Worm (Caenorhabditis elegans) whole organism, L1 larva: ENCODE data around the gene aexr-3.

ENCODE experiments used
- aha-1 ChIP-seq: fragments of 150-350 bp; optimal IDR thresholded peaks from 2 replicates; lab custom pipeline; 2014; ENCODE audit warnings: missing biosample characterization, missing genetic modification characterization
- ama-1 ChIP-seq: fragments of 150-350 bp; optimal IDR thresholded peaks from 2 replicates; lab custom pipeline; 2014
- blmp-1 ChIP-seq: fragments of 150-350 bp; optimal IDR thresholded peaks from 2 replicates; lab custom pipeline; 2014; ENCODE audit warnings: missing biosample characterization, missing genetic modification characterization
- ceh-88 ChIP-seq: fragments of 200-800 bp; sonication (Bioruptor generic); IDR thresholded peaks from 2 replicates; pipeline ENCODE4 v1.3.6; 2022; ENCODE audit warnings: missing genetic modification characterization, missing compliant biosample characterization
- ces-1 ChIP-seq: fragments of 150-350 bp; optimal IDR thresholded peaks from 2 replicates; lab custom pipeline; 2014; ENCODE audit warnings: missing biosample characterization, missing genetic modification reagents, missing genetic modification characterization
- dsc-1 ChIP-seq: sonication (generic microtip); optimal IDR thresholded peaks from 2 replicates; lab custom pipeline; 2016; ENCODE audit warnings: mild to moderate bottlenecking, missing genetic modification characterization, missing compliant biosample characterization
- egl-13 ChIP-seq: sonication (generic microtip); optimal IDR thresholded peaks from 2 replicates; lab custom pipeline; 2016; ENCODE audit warnings: missing genotype, missing genetic modification reagents, missing genetic modification characterization, missing compliant biosample characterization
- elt-2 ChIP-seq: sonication (generic microtip); optimal IDR thresholded peaks from 2 replicates; lab custom pipeline; 2016; ENCODE audit warnings: missing genetic modification characterization, mild to moderate bottlenecking, inconsistent platforms, missing compliant biosample characterization, missing genetic modification reagents
- fkh-10 ChIP-seq: sonication (generic microtip); optimal IDR thresholded peaks from 2 replicates; lab custom pipeline; 2017; ENCODE audit warnings: missing biosample characterization, missing genetic modification reagents, missing genetic modification characterization
- fkh-4 ChIP-seq: sonication (generic microtip); optimal IDR thresholded peaks from 2 replicates; lab custom pipeline; 2016; ENCODE audit warnings: missing compliant biosample characterization, missing genetic modification characterization, borderline replicate concordance
- fkh-8 ChIP-seq: sonication (generic microtip); optimal IDR thresholded peaks from 2 replicates; lab custom pipeline; 2016; ENCODE audit warnings: mild to moderate bottlenecking, missing genetic modification characterization, missing compliant biosample characterization
- lin-13 ChIP-seq: fragments of 150-350 bp; optimal IDR thresholded peaks from 2 replicates; lab custom pipeline; 2014; ENCODE audit warnings: missing biosample characterization, missing genetic modification reagents, missing genetic modification characterization
- lin-35 ChIP-seq, 2 experiments: fragments of 150-350 bp; optimal IDR thresholded peaks; 2 replicates each; lab custom pipeline; 2014; ENCODE audit warnings: missing biosample characterization in 2 of 2, missing genetic modification characterization in 2 of 2, missing genetic modification reagents in 2 of 2
- lir-3 ChIP-seq: sonication (generic microtip); optimal IDR thresholded peaks from 2 replicates; lab custom pipeline; 2016; ENCODE audit warnings: mild to moderate bottlenecking, missing genetic modification characterization, moderate library complexity, missing compliant biosample characterization; ENCODE audit not compliant: poor library complexity
- lsy-2 ChIP-seq, 2 experiments: fragments of 150-350 bp; optimal IDR thresholded peaks; 2 replicates each; lab custom pipeline; 2014; ENCODE audit warnings: missing biosample characterization in 2 of 2, missing genetic modification characterization in 2 of 2
- mab-9 ChIP-seq: fragments of 200-800 bp; sonication (Bioruptor generic); IDR thresholded peaks from 2 replicates; pipeline ENCODE4 v1.3.6; 2022; ENCODE audit warnings: missing genetic modification reagents, missing genetic modification characterization, missing compliant biosample characterization
- mdl-1 ChIP-seq, 2 experiments: fragments of 150-350 bp; optimal IDR thresholded peaks; 2 replicates each; lab custom pipeline; 2014 to 2017; ENCODE audit warnings: missing biosample characterization in 2 of 2, missing genetic modification characterization in 2 of 2, inconsistent platforms in 1 of 2
- nhr-11 ChIP-seq: fragments of 150-350 bp; optimal IDR thresholded peaks from 2 replicates; lab custom pipeline; 2014; ENCODE audit warnings: missing biosample characterization, missing genetic modification characterization
- nhr-19 ChIP-seq: fragments of 200-800 bp; sonication (Bioruptor generic); conservative IDR thresholded peaks from 2 replicates; pipeline ENCODE4 v1.3.6; 2022; ENCODE audit warnings: missing genetic modification characterization, missing compliant biosample characterization
- nhr-20 ChIP-seq: sonication (generic microtip); optimal IDR thresholded peaks from 2 replicates; lab custom pipeline; 2016; ENCODE audit warnings: mild to moderate bottlenecking, missing genetic modification characterization, missing compliant biosample characterization
- nhr-28 ChIP-seq: fragments of 150-350 bp; optimal IDR thresholded peaks from 2 replicates; lab custom pipeline; 2014; ENCODE audit warnings: missing biosample characterization, missing genetic modification characterization
- nhr-47 ChIP-seq: sonication (generic microtip); optimal IDR thresholded peaks from 2 replicates; lab custom pipeline; 2016; ENCODE audit warnings: mild to moderate bottlenecking, missing genetic modification characterization, moderate library complexity, missing compliant biosample characterization
- nhr-71 ChIP-seq: sonication (generic microtip); optimal IDR thresholded peaks from 2 replicates; lab custom pipeline; 2016; ENCODE audit warnings: mild to moderate bottlenecking, missing genetic modification characterization, moderate library complexity, missing compliant biosample characterization
- nhr-76 ChIP-seq: sonication (generic microtip); optimal IDR thresholded peaks from 2 replicates; lab custom pipeline; 2017; ENCODE audit warnings: missing biosample characterization, missing genetic modification characterization
- nhr-85 ChIP-seq: sonication (generic microtip); peaks from one replicate; lab custom pipeline; 2016; ENCODE audit warnings: missing genetic modification characterization, inconsistent platforms, missing compliant biosample characterization
- nhr-90 ChIP-seq: sonication (generic microtip); optimal IDR thresholded peaks from 2 replicates; lab custom pipeline; 2016; ENCODE audit warnings: mild to moderate bottlenecking, missing genetic modification characterization, missing compliant biosample characterization; ENCODE audit not compliant: poor library complexity
- pax-3 ChIP-seq: fragments of 200-800 bp; sonication (Bioruptor generic); optimal IDR thresholded peaks from 2 replicates; lab custom pipeline; 2018; ENCODE audit warnings: mild to moderate bottlenecking, missing genetic modification characterization, moderate library complexity, missing compliant biosample characterization
- rnt-1 ChIP-seq: sonication (generic microtip); optimal IDR thresholded peaks from 2 replicates; lab custom pipeline; 2016; ENCODE audit warnings: mild to moderate bottlenecking, missing genetic modification characterization, moderate library complexity, missing compliant biosample characterization
- skn-1 ChIP-seq: fragments of 150-350 bp; optimal IDR thresholded peaks from 2 replicates; lab custom pipeline; 2014; ENCODE audit warnings: missing biosample characterization, missing genetic modification characterization
- snpc-4 ChIP-seq: fragments of 150-350 bp; optimal IDR thresholded peaks from 2 replicates; lab custom pipeline; 2014; ENCODE audit warnings: missing biosample characterization, missing genetic modification characterization
- snu-23 ChIP-seq: sonication (generic microtip); optimal IDR thresholded peaks from 2 replicates; lab custom pipeline; 2016; ENCODE audit warnings: missing genetic modification characterization, missing compliant biosample characterization
- sptf-1 ChIP-seq: fragments of 150-350 bp; optimal IDR thresholded peaks from 2 replicates; lab custom pipeline; 2014; ENCODE audit warnings: missing biosample characterization, missing genetic modification characterization
- tlp-1 ChIP-seq: fragments of 150-350 bp; optimal IDR thresholded peaks from 2 replicates; lab custom pipeline; 2014; ENCODE audit warnings: missing biosample characterization, missing genetic modification characterization
- vab-15 ChIP-seq: sonication (generic microtip); optimal IDR thresholded peaks from 2 replicates; lab custom pipeline; 2017; ENCODE audit warnings: missing genotype, mild to moderate bottlenecking, missing genetic modification characterization, missing compliant biosample characterization
- xbp-1 ChIP-seq: sonication (generic microtip); optimal IDR thresholded peaks from 2 replicates; lab custom pipeline; 2016; ENCODE audit warnings: missing genetic modification characterization, missing compliant biosample characterization
- zip-4 ChIP-seq: fragments of 200-800 bp; sonication (Bioruptor generic); optimal IDR thresholded peaks from 2 replicates; lab custom pipeline; 2018; ENCODE audit warnings: mild to moderate bottlenecking, missing genetic modification characterization, moderate library complexity, missing compliant biosample characterization

The aexr-3 gene

DNA sequence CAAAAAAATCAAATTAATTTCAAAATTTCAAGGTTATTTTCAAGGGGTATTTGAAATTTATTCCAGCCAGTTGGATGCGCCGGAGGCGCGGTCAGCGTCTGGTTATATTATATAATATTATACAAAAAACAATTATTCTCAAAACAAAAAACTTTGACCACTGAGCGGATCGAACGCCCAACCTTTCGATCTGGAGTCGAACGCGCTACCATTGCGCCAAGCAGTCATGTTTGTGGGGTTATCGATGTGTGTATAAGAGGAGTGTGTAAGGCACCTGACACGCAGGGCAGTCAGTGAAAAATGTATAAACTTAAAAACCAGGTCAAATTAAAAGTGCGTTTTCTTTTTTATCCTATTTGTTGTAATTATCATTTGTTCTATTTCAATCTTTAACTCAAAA is 16.9 kb downstream of the aexr-3 start:
- peak; percentile 37 for TF ChIP-seq nhr-47
- peak; percentile 54 for TF ChIP-seq snu-23
- peak; percentile 13 for TF ChIP-seq nhr-71 (tag; lab: Kevin White, UChicago)
- no peak for TF ChIP-seq nhr-11 (tag; lab: Kevin White, UChicago)
- TF ChIP-seq rnt-1 (tag; lab: Kevin White, UChicago): peak; percentile 40
- no peak for TF ChIP-seq pax-3 (tag; lab: Kevin White, UChicago)
- TF ChIP-seq lir-3: peak; percentile 11
- peak; percentile 14 for TF ChIP-seq nhr-20 (tag; lab: Kevin White, UChicago)
- peak; percentile 20; the same call in 1 of the 2 replicates for TF ChIP-seq nhr-19
- peak; percentile 50 for TF ChIP-seq nhr-90 (tag; lab: Kevin White, UChicago)
- TF ChIP-seq zip-4 (GFP tag; lab: Kevin White, UChicago): no peak
- TF ChIP-seq fkh-10 (GFP tag; lab: Kevin White, UChicago): no peak
- peak in 1 of 2 experiments; percentile 42 for TF ChIP-seq lin-35 (GFP tag; optimal IDR thresholded peaks at IDR 0.05; lab: Kevin White, UChicago)
- TF ChIP-seq mdl-1 (tag; optimal IDR thresholded peaks at IDR 0.05; lab: Kevin White, UChicago): peak in 1 of 2 experiments; percentile 10
- TF ChIP-seq ces-1 (GFP tag; lab: Kevin White, UChicago): no peak

DNA sequence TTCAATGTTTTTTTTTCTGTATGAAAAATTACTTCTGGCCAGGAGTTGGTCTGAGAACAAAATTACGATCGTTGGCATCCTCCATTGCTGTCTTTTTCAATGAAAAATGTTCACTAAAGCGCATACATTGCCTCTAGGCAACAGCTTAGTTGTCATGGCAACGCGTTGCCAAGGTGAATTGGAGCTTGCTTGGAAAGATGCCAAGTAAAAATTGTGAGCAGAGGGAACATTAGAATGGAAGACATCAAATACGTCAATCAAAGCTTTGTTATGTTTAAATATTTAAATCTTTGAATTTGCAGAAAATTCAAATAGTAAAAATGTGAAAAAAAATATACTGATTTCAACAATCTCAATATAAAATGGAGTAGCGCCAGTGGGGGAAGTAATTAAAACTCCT is 20.9 kb downstream of the aexr-3 start, which contains the start of gene dylt-2:
Gene dylt-2 (minus strand): TSS at position 101 of the 400 bp plus-strand sequence.
- no peak for TF ChIP-seq ceh-88 (GFP tag; lab: Robert Waterston, UW)
- no peak for TF ChIP-seq tlp-1 (tag; lab: Kevin White, UChicago)
- peak; percentile 43 for TF ChIP-seq fkh-8
- no peak for TF ChIP-seq egl-13 (tag; lab: Kevin White, UChicago)
- no peak for TF ChIP-seq vab-15
- no peak for TF ChIP-seq blmp-1 (tag; lab: Kevin White, UChicago)
- TF ChIP-seq, all 84 proteins: peak for 1

ce11 chrX:8939389-8939788 is 21.6 kb downstream of the aexr-3 start:
- TF ChIP-seq lin-13 (GFP tag; lab: Kevin White, UChicago): no peak
- TF ChIP-seq lsy-2 (tag; optimal IDR thresholded peaks at IDR 0.05; lab: Kevin White, UChicago): no peak
- TF ChIP-seq snpc-4 (tag; lab: Kevin White, UChicago): no peak
- no peak for TF ChIP-seq xbp-1 (tag; lab: Kevin White, UChicago)
- no peak for TF ChIP-seq mdl-1 (tag; optimal IDR thresholded peaks at IDR 0.05; lab: Kevin White, UChicago)
- TF ChIP-seq nhr-90 (tag; lab: Kevin White, UChicago): peak; percentile 8
- TF ChIP-seq, all 84 proteins: peak for 1

- peak; percentile 66 for TF ChIP-seq nhr-85 (tag; lab: Kevin White, UChicago)
- peak; percentile 9 for TF ChIP-seq blmp-1 (tag; lab: Kevin White, UChicago)
- TF ChIP-seq dsc-1 (tag; lab: Kevin White, UChicago): no peak
These were observed 26.0 kb downstream of the aexr-3 start for ce11 chrX:8934988-8935387.

DNA sequence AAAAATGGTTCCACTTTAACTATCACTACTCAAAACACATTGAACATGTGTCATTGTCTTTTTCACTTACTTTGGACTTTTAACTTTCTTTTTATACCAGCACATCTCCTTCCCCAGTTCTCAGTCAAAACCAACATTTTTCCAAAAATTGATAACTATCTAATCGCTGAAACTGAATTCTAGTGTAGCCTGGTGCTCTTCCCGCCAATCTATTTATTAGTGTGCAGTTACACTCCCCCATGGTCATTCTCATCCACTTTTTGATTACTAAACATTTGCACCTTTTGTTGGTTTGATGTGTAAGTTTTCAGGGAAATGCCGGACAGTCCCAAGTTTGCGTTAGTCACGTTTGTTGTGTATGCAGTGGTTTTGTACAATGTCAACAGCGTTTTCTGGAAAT is 26.7 kb downstream of the aexr-3 start:
- TF ChIP-seq elt-2 (tag; lab: Kevin White, UChicago) (peak; percentile 34), lin-35 (GFP tag; optimal IDR thresholded peaks at IDR 0.05; lab: Kevin White, UChicago) (peak in 1 of 2 experiments; percentile 5), sptf-1 (no peak), skn-1 (tag; lab: Kevin White, UChicago) (no peak), mab-9 (GFP tag; lab: Robert Waterston, UW) (no peak), fkh-4 (tag; lab: Kevin White, UChicago) (no peak), ces-1 (GFP tag; lab: Kevin White, UChicago) (no peak), snpc-4 (tag; lab: Kevin White, UChicago) (no peak), nhr-76 (tag; lab: Kevin White, UChicago) (no peak), nhr-11 (tag; lab: Kevin White, UChicago) (no peak), nhr-20 (tag; lab: Kevin White, UChicago) (no peak), aha-1 (no peak), ama-1 (no peak), nhr-28 (no peak)
